Worm (Caenorhabditis elegans) whole organism, L1 larva: ENCODE results near the gene T10C6.16.

Source experiments
- C34B4.2 ChIP-seq: sonication (generic microtip); optimal IDR thresholded peaks from 2 replicates; lab custom pipeline; 2017; ENCODE audit warnings: mild to moderate bottlenecking, missing genetic modification characterization, missing compliant biosample characterization
- F16B12.6 ChIP-seq: fragments of 150-350 bp; optimal IDR thresholded peaks from 2 replicates; lab custom pipeline; 2014; ENCODE audit warnings: missing biosample characterization, missing genetic modification characterization
- alr-1 ChIP-seq: fragments of 200-800 bp; sonication (Bioruptor generic); optimal IDR thresholded peaks from 2 replicates; lab custom pipeline; 2018; ENCODE audit warnings: borderline replicate concordance, mild to moderate bottlenecking, missing genetic modification characterization, missing compliant biosample characterization
- ceh-88 ChIP-seq: fragments of 200-800 bp; sonication (Bioruptor generic); IDR thresholded peaks from 2 replicates; pipeline ENCODE4 v1.3.6; 2022; ENCODE audit warnings: missing genetic modification characterization, missing compliant biosample characterization
- dpl-1 ChIP-seq, 3 experiments: fragments of 150-350 bp in 2 of 3; sonication (generic microtip) in 1 of 3; optimal IDR thresholded peaks; 2 replicates each; lab custom pipeline; 2014 to 2017; ENCODE audit warnings: missing biosample characterization in 3 of 3, missing genetic modification characterization in 3 of 3, missing genetic modification reagents in 3 of 3
- efl-1 ChIP-seq, 4 experiments: fragments of 150-350 bp; optimal IDR thresholded peaks in 3 of 4; peaks in 1 of 4; 1 replicate in 1 of 4; 2 replicates in 3 of 4; lab custom pipeline; 2014; ENCODE audit warnings: missing biosample characterization in 2 of 4, missing genetic modification characterization in 2 of 4, missing genetic modification reagents in 2 of 4
- elt-2 ChIP-seq: sonication (generic microtip); optimal IDR thresholded peaks from 2 replicates; lab custom pipeline; 2016; ENCODE audit warnings: missing genetic modification characterization, mild to moderate bottlenecking, inconsistent platforms, missing compliant biosample characterization, missing genetic modification reagents
- hpl-2 ChIP-seq: fragments of 150-350 bp; optimal IDR thresholded peaks from 2 replicates; lab custom pipeline; 2014; ENCODE audit warnings: missing biosample characterization, missing genetic modification reagents, missing genetic modification characterization
- irx-1 ChIP-seq: sonication (generic microtip); optimal IDR thresholded peaks from 2 replicates; lab custom pipeline; 2016; ENCODE audit warnings: missing genetic modification characterization, missing compliant biosample characterization
- isw-1 ChIP-seq: fragments of 200-800 bp; sonication (Bioruptor generic); IDR thresholded peaks from 2 replicates; pipeline ENCODE4 v1.3.6; 2022; ENCODE audit warnings: missing genetic modification characterization, missing compliant biosample characterization
- jun-1 ChIP-seq: fragments of 150-350 bp; optimal IDR thresholded peaks from 2 replicates; lab custom pipeline; 2014; ENCODE audit warnings: missing biosample characterization, missing genetic modification reagents, missing genetic modification characterization
- lin-14 ChIP-seq: fragments of 200-800 bp; sonication (Bioruptor generic); optimal IDR thresholded peaks from 2 replicates; lab custom pipeline; 2018; ENCODE audit warnings: mild to moderate bottlenecking, missing genetic modification characterization, moderate library complexity, missing compliant biosample characterization
- lir-3 ChIP-seq: sonication (generic microtip); optimal IDR thresholded peaks from 2 replicates; lab custom pipeline; 2016; ENCODE audit warnings: mild to moderate bottlenecking, missing genetic modification characterization, moderate library complexity, missing compliant biosample characterization; ENCODE audit not compliant: poor library complexity
- lsy-2 ChIP-seq, 2 experiments: fragments of 150-350 bp; optimal IDR thresholded peaks; 2 replicates each; lab custom pipeline; 2014; ENCODE audit warnings: missing biosample characterization in 2 of 2, missing genetic modification characterization in 2 of 2
- mab-9 ChIP-seq: fragments of 200-800 bp; sonication (Bioruptor generic); IDR thresholded peaks from 2 replicates; pipeline ENCODE4 v1.3.6; 2022; ENCODE audit warnings: missing genetic modification reagents, missing genetic modification characterization, missing compliant biosample characterization
- mdl-1 ChIP-seq, 2 experiments: fragments of 150-350 bp; optimal IDR thresholded peaks; 2 replicates each; lab custom pipeline; 2014 to 2017; ENCODE audit warnings: missing biosample characterization in 2 of 2, missing genetic modification characterization in 2 of 2, inconsistent platforms in 1 of 2
- mef-2 ChIP-seq: fragments of 150-350 bp; optimal IDR thresholded peaks from 2 replicates; lab custom pipeline; 2014; ENCODE audit warnings: missing biosample characterization, missing genetic modification characterization
- mep-1 ChIP-seq: fragments of 150-350 bp; optimal IDR thresholded peaks from 2 replicates; lab custom pipeline; 2014; ENCODE audit warnings: missing biosample characterization, missing genetic modification characterization
- nhr-237 ChIP-seq: fragments of 150-350 bp; optimal IDR thresholded peaks from 2 replicates; lab custom pipeline; 2014; ENCODE audit warnings: missing biosample characterization, missing genetic modification characterization
- nhr-28 ChIP-seq: fragments of 150-350 bp; optimal IDR thresholded peaks from 2 replicates; lab custom pipeline; 2014; ENCODE audit warnings: missing biosample characterization, missing genetic modification characterization
- nhr-47 ChIP-seq: sonication (generic microtip); optimal IDR thresholded peaks from 2 replicates; lab custom pipeline; 2016; ENCODE audit warnings: mild to moderate bottlenecking, missing genetic modification characterization, moderate library complexity, missing compliant biosample characterization
- nhr-71 ChIP-seq: sonication (generic microtip); optimal IDR thresholded peaks from 2 replicates; lab custom pipeline; 2016; ENCODE audit warnings: mild to moderate bottlenecking, missing genetic modification characterization, moderate library complexity, missing compliant biosample characterization
- nhr-77 ChIP-seq: fragments of 150-350 bp; optimal IDR thresholded peaks from 2 replicates; lab custom pipeline; 2014; ENCODE audit warnings: missing biosample characterization, missing genetic modification characterization
- nhr-85 ChIP-seq: sonication (generic microtip); peaks from one replicate; lab custom pipeline; 2016; ENCODE audit warnings: missing genetic modification characterization, inconsistent platforms, missing compliant biosample characterization
- nhr-90 ChIP-seq: sonication (generic microtip); optimal IDR thresholded peaks from 2 replicates; lab custom pipeline; 2016; ENCODE audit warnings: mild to moderate bottlenecking, missing genetic modification characterization, missing compliant biosample characterization; ENCODE audit not compliant: poor library complexity
- pax-3 ChIP-seq: fragments of 200-800 bp; sonication (Bioruptor generic); optimal IDR thresholded peaks from 2 replicates; lab custom pipeline; 2018; ENCODE audit warnings: mild to moderate bottlenecking, missing genetic modification characterization, moderate library complexity, missing compliant biosample characterization
- snu-23 ChIP-seq: sonication (generic microtip); optimal IDR thresholded peaks from 2 replicates; lab custom pipeline; 2016; ENCODE audit warnings: missing genetic modification characterization, missing compliant biosample characterization
- sup-37 ChIP-seq: fragments of 200-800 bp; sonication (Bioruptor generic); optimal IDR thresholded peaks from 2 replicates; lab custom pipeline; 2018; ENCODE audit warnings: mild to moderate bottlenecking, missing genetic modification characterization, missing compliant biosample characterization
- unc-130 ChIP-seq: fragments of 150-350 bp; optimal IDR thresholded peaks from 2 replicates; lab custom pipeline; 2017; ENCODE audit warnings: missing biosample characterization, missing genetic modification characterization, inconsistent platforms
- unc-30 ChIP-seq: sonication (generic microtip); optimal IDR thresholded peaks from 2 replicates; lab custom pipeline; 2017; ENCODE audit warnings: missing biosample characterization, missing genetic modification characterization
- unc-86 ChIP-seq: sonication (generic microtip); optimal IDR thresholded peaks from 2 replicates; lab custom pipeline; 2016; ENCODE audit warnings: missing genetic modification characterization, missing compliant biosample characterization
- xbp-1 ChIP-seq: sonication (generic microtip); optimal IDR thresholded peaks from 2 replicates; lab custom pipeline; 2016; ENCODE audit warnings: missing genetic modification characterization, missing compliant biosample characterization
- zag-1 ChIP-seq: fragments of 150-350 bp; optimal IDR thresholded peaks from 2 replicates; lab custom pipeline; 2014; ENCODE audit warnings: missing biosample characterization, missing genetic modification characterization
- ztf-11 ChIP-seq, 2 experiments: sonication (generic microtip); optimal IDR thresholded peaks; 2 replicates each; lab custom pipeline; 2016 to 2017; ENCODE audit warnings: missing genetic modification characterization in 2 of 2, missing biosample characterization in 1 of 2, missing compliant biosample characterization in 1 of 2

Gene T10C6.16

DNA sequence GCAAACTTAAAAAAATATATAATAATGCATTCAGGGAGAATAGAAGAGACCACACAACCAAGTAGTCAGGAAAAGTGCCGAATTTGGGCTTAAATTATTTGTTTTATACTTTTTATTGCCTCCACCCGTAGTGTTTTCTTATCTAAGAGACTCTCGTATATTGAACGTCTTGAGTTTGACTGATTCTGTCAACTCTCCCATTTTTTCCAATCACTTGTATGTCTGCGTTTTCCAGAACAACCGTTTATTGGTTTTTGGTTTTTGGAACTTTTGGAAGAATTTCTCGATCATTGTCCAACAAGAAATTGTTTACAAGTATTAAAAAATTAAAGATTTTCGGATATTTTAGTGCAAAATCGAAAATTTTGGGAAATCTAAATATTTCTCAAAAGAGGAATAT lies 10.9 kb upstream of the T10C6.16 start:
- TF ChIP-seq unc-30 (tag; lab: Kevin White, UChicago): no peak
- TF ChIP-seq elt-2 (tag; lab: Kevin White, UChicago): peak; percentile 50
- TF ChIP-seq nhr-85 (tag; lab: Kevin White, UChicago): no peak
- TF ChIP-seq nhr-71: peak; percentile 5
- TF ChIP-seq nhr-237: no peak
- TF ChIP-seq pax-3: no peak

DNA sequence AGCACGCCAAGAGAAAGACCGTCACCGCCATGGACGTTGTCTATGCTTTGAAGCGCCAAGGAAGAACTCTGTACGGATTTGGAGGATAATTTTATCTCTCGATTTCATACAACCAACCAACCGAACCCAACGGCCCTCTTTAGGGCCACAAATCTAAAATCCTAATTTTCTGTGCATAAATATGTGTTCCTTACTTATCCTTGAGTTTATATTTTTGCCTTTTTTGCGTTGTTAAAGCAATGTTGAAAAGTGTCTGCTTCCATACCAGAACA lies 9.9 kb upstream of the T10C6.16 start:
- TF ChIP-seq unc-86 (tag; lab: Kevin White, UChicago) (no peak), nhr-85 (tag; lab: Kevin White, UChicago) (no peak), snu-23 (no peak), ceh-88 (no peak), lsy-2 (tag; optimal IDR thresholded peaks at IDR 0.05; lab: Kevin White, UChicago) (no peak), isw-1 (no peak), unc-130 (tag; lab: Kevin White, UChicago) (no peak), nhr-28 (tag; lab: Kevin White, UChicago) (no peak), irx-1 (tag; lab: Kevin White, UChicago) (no peak), nhr-77 (tag; lab: Kevin White, UChicago) (no peak)
- TF ChIP-seq, all 84 proteins: peak for 0

DNA sequence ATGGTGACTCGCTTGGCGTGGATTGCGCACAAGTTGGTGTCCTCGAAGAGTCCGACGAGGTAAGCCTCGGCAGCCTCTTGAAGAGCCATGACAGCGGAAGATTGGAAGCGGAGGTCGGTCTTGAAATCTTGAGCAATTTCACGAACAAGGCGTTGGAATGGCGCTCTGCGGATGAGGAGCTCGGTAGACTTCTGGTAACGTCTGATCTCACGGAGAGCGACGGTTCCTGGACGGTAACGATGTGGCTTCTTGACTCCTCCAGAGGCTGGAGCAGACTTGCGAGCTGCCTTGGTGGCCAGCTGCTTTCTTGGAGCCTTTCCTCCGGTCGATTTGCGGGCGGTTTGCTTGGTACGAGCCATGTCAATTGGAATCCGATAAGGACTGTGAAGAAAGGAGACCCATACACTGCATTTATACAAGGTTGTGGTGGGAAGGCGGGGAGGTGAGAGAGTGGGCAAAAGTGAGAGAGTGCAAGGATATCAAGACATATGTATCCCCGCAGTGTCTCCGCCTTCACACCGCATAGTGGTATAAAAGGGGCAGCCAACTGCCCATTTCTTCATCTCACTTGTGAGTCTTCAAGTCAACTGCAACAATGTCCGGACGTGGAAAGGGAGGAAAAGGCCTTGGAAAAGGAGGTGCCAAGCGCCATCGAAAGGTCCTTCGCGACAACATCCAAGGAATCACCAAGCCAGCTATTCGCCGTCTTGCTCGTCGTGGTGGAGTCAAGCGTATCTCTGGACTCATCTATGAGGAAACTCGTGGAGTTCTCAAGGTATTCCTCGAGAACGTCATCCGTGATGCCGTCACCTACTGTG lies 9.3 kb upstream of the T10C6.16 start, which contains the start of the genes his-2 and his-1:
TSS of gene his-2 (minus strand) at position 359 of the 818 bp plus-strand sequence.
TSS of gene his-1 (plus strand) at position 596 of the 818 bp plus-strand sequence.
- TF ChIP-seq lin-14 (GFP tag; lab: Kevin White, UChicago) (peak; percentile 11), ztf-11 (tag; optimal IDR thresholded peaks at IDR 0.05; lab: Kevin White, UChicago) (peak in 1 of 2 experiments; percentile 63), nhr-85 (tag; lab: Kevin White, UChicago) (peak; percentile 74), nhr-47 (peak; percentile 11)

DNA sequence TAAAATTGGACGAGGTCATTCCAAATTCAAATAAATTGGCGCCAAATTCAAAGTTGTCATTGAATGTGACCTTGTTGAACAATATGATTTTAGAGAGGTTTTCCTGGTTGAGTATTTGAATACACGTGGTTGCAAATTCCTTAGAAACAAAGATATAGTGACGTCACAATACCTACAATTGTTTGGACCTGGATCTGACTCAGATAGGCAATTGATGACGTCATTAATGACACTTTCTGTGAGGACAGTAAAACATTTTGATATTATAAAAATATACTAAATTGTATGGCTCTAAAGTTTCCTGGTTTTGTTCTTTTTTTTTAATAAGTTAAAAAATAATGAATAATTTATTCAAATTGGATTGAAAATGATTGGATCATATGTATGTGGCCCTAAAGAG lies 8.6 kb upstream of the T10C6.16 start:
- TF ChIP-seq mep-1 (tag; lab: Kevin White, UChicago) (peak; percentile 1), nhr-90 (tag; lab: Kevin White, UChicago) (peak; percentile 2), hpl-2 (GFP tag; lab: Kevin White, UChicago) (no peak), F16B12.6 (tag; lab: Kevin White, UChicago) (no peak), irx-1 (tag; lab: Kevin White, UChicago) (no peak), lir-3 (tag; lab: Kevin White, UChicago) (no peak), mdl-1 (tag; optimal IDR thresholded peaks at IDR 0.05; lab: Kevin White, UChicago) (no peak), mab-9 (GFP tag; lab: Robert Waterston, UW) (no peak), lsy-2 (tag; optimal IDR thresholded peaks at IDR 0.05; lab: Kevin White, UChicago) (peak in 1 of 2 experiments; percentile 19), nhr-71 (peak; percentile 23), C34B4.2 (tag; lab: Kevin White, UChicago) (no peak), zag-1 (tag; lab: Kevin White, UChicago) (no peak), sup-37 (GFP tag; lab: Kevin White, UChicago) (no peak), jun-1 (tag; lab: Kevin White, UChicago) (no peak), alr-1 (tag; lab: Kevin White, UChicago) (no peak), unc-86 (tag; lab: Kevin White, UChicago) (no peak), dpl-1 (GFP tag; optimal IDR thresholded peaks at IDR 0.05; lab: Kevin White, UChicago) (peak; percentile 18 to 35 (median 19)), nhr-85 (tag; lab: Kevin White, UChicago) (peak; percentile 80), efl-1 (optimal IDR thresholded peaks at IDR 0.05; lab: Kevin White, UChicago) (peak in 1 of 2 experiments; percentile 10), efl-1 (GFP tag; optimal IDR thresholded peaks at IDR 0.05 in 1 of 2; lab: Kevin White, UChicago) (no peak), xbp-1 (tag; lab: Kevin White, UChicago) (peak; percentile 23), nhr-47 (no peak), mef-2 (tag; lab: Kevin White, UChicago) (no peak), lin-14 (GFP tag; lab: Kevin White, UChicago) (peak; percentile 3)
